Worm (Caenorhabditis elegans) whole organism, L3 larva: ENCODE data around the gene F39E9.6.
A peak's percentile ranks its signal among the peaks of the same experiment; 100 is the strongest.

Source experiments
- R02D3.7 ChIP-seq: fragments of 150-350 bp; optimal IDR thresholded peaks from 2 replicates; lab custom pipeline; 2014; ENCODE audit warnings: missing biosample characterization, missing genetic modification characterization
- aly-2 ChIP-seq: fragments of 150-350 bp; optimal IDR thresholded peaks from 2 replicates; lab custom pipeline; 2014; ENCODE audit warnings: missing biosample characterization, missing genetic modification characterization
- ceh-16 ChIP-seq: sonication (generic microtip); optimal IDR thresholded peaks from 2 replicates; lab custom pipeline; 2017; ENCODE audit warnings: missing biosample characterization, missing genetic modification characterization
- ceh-28 ChIP-seq: fragments of 150-350 bp; optimal IDR thresholded peaks from 2 replicates; lab custom pipeline; 2014; ENCODE audit warnings: missing biosample characterization, missing genetic modification reagents, missing genetic modification characterization
- ceh-9 ChIP-seq: sonication (generic microtip); optimal IDR thresholded peaks from 2 replicates; lab custom pipeline; 2018; ENCODE audit warnings: missing biosample characterization, missing genetic modification characterization
- daf-12 ChIP-seq: fragments of 150-350 bp; optimal IDR thresholded peaks from 2 replicates; lab custom pipeline; 2014; ENCODE audit warnings: missing biosample characterization, missing genetic modification reagents, missing genetic modification characterization
- egl-5 ChIP-seq: fragments of 150-350 bp; optimal IDR thresholded peaks from 2 replicates; lab custom pipeline; 2017; ENCODE audit warnings: missing biosample characterization, missing genetic modification reagents, missing genetic modification characterization, inconsistent platforms
- elt-1 ChIP-seq: fragments of 150-350 bp; optimal IDR thresholded peaks from 2 replicates; lab custom pipeline; 2014; ENCODE audit warnings: missing biosample characterization, missing genetic modification characterization
- elt-2 ChIP-seq: sonication (generic microtip); optimal IDR thresholded peaks from 2 replicates; lab custom pipeline; 2016; ENCODE audit warnings: missing genetic modification reagents, mild to moderate bottlenecking, missing genetic modification characterization, missing compliant biosample characterization
- elt-3 ChIP-seq, 3 experiments: fragments of 150-350 bp in 1 of 3; sonication (generic microtip) in 2 of 3; optimal IDR thresholded peaks; 2 replicates in 2 of 3; 4 replicates in 1 of 3; lab custom pipeline; 2014 to 2017; ENCODE audit warnings: missing biosample characterization in 3 of 3, missing genetic modification characterization in 3 of 3
- eor-1 ChIP-seq, 2 experiments: fragments of 150-350 bp; optimal IDR thresholded peaks; 2 replicates each; lab custom pipeline; 2014 to 2018; ENCODE audit warnings: missing biosample characterization in 2 of 2, missing genetic modification characterization in 2 of 2
- fkh-2 ChIP-seq: fragments of 150-350 bp; optimal IDR thresholded peaks from 2 replicates; lab custom pipeline; 2014; ENCODE audit warnings: missing biosample characterization, missing genetic modification reagents, missing genetic modification characterization
- fos-1 ChIP-seq: fragments of 150-350 bp; optimal IDR thresholded peaks from 2 replicates; lab custom pipeline; 2014; ENCODE audit warnings: missing biosample characterization, missing genetic modification characterization
- hmg-11 ChIP-seq: sonication (generic microtip); optimal IDR thresholded peaks from 2 replicates; lab custom pipeline; 2016; ENCODE audit warnings: missing genetic modification characterization, missing compliant biosample characterization
- lin-39 ChIP-seq: fragments of 150-350 bp; optimal IDR thresholded peaks from 2 replicates; lab custom pipeline; 2018; ENCODE audit warnings: missing biosample characterization, missing genetic modification reagents, missing genetic modification characterization
- lsy-12 ChIP-seq: sonication (generic microtip); optimal IDR thresholded peaks from 2 replicates; lab custom pipeline; 2016; ENCODE audit warnings: mild to moderate bottlenecking, missing genetic modification characterization, missing compliant biosample characterization
- mdl-1 ChIP-seq: fragments of 150-350 bp; optimal IDR thresholded peaks from 2 replicates; lab custom pipeline; 2014; ENCODE audit warnings: missing biosample characterization, missing genetic modification characterization
- nfya-1 ChIP-seq: sonication (generic microtip); optimal IDR thresholded peaks from 2 replicates; lab custom pipeline; 2017; ENCODE audit warnings: missing genetic modification characterization, mild to moderate bottlenecking, missing compliant biosample characterization, antibody characterized with exemption, moderate library complexity; ENCODE audit not compliant: insufficient read depth
- nhr-11 ChIP-seq: fragments of 150-350 bp; optimal IDR thresholded peaks from 2 replicates; lab custom pipeline; 2014; ENCODE audit warnings: missing biosample characterization, missing genetic modification characterization
- nhr-12 ChIP-seq: fragments of 150-350 bp; optimal IDR thresholded peaks from 2 replicates; lab custom pipeline; 2014; ENCODE audit warnings: missing biosample characterization, missing genetic modification characterization
- nhr-23 ChIP-seq: fragments of 150-350 bp; optimal IDR thresholded peaks from 2 replicates; lab custom pipeline; 2014; ENCODE audit warnings: missing biosample characterization, missing genetic modification reagents, missing genetic modification characterization
- nhr-25 ChIP-seq: sonication (generic microtip); optimal IDR thresholded peaks from 2 replicates; lab custom pipeline; 2017; ENCODE audit warnings: missing biosample characterization, missing genetic modification characterization
- nhr-28 ChIP-seq: fragments of 150-350 bp; optimal IDR thresholded peaks from 2 replicates; lab custom pipeline; 2014; ENCODE audit warnings: missing biosample characterization, missing genetic modification characterization
- nhr-43 ChIP-seq: sonication (generic microtip); optimal IDR thresholded peaks from 2 replicates; lab custom pipeline; 2016; ENCODE audit warnings: mild to moderate bottlenecking, missing genetic modification characterization, missing compliant biosample characterization; ENCODE audit not compliant: poor library complexity, severe bottlenecking
- nhr-67 ChIP-seq: fragments of 150-350 bp; optimal IDR thresholded peaks from 2 replicates; lab custom pipeline; 2014; ENCODE audit warnings: missing biosample characterization, missing genetic modification characterization
- nhr-76 ChIP-seq: fragments of 150-350 bp; sonication (generic microtip); optimal IDR thresholded peaks from 5 replicates; lab custom pipeline; 2014; ENCODE audit warnings: missing biosample characterization, missing genetic modification characterization
- nhr-77 ChIP-seq: fragments of 150-350 bp; optimal IDR thresholded peaks from 2 replicates; lab custom pipeline; 2014; ENCODE audit warnings: missing biosample characterization, missing genetic modification characterization
- pha-4 ChIP-seq: fragments of 150-350 bp; optimal IDR thresholded peaks from 2 replicates; lab custom pipeline; 2014; ENCODE audit warnings: missing biosample characterization, missing genetic modification reagents, missing genetic modification characterization
- sea-2 ChIP-seq: fragments of 150-350 bp; sonication (generic microtip); optimal IDR thresholded peaks from 4 replicates; lab custom pipeline; 2014; ENCODE audit warnings: missing biosample characterization, missing genetic modification reagents, missing genetic modification characterization
- skn-1 ChIP-seq: fragments of 150-350 bp; optimal IDR thresholded peaks from 2 replicates; lab custom pipeline; 2014; ENCODE audit warnings: missing biosample characterization, missing genetic modification characterization
- snpc-4 ChIP-seq: fragments of 150-350 bp; optimal IDR thresholded peaks from 2 replicates; lab custom pipeline; 2014; ENCODE audit warnings: missing biosample characterization, missing genetic modification characterization
- zag-1 ChIP-seq: fragments of 150-350 bp; optimal IDR thresholded peaks from 2 replicates; lab custom pipeline; 2014; ENCODE audit warnings: missing biosample characterization, missing genetic modification characterization

F39E9.6 gene

ce11 chrII:3340251-3340650 lies 26.9 kb upstream of the F39E9.6 start, which contains the start of gene F14D2.5:
Gene F14D2.5, plus strand, starts transcription at chrII:3340551.
- TF ChIP-seq elt-3 (tag; optimal IDR thresholded peaks at IDR 0.05; lab: Kevin White, UChicago), result no peak
- TF ChIP-seq fkh-2 (tag; lab: Kevin White, UChicago), result no peak
- TF ChIP-seq sea-2 (GFP tag; lab: Kevin White, UChicago), result no peak
- TF ChIP-seq nhr-77, result no peak
- TF ChIP-seq elt-1 (tag; lab: Kevin White, UChicago), result no peak
- TF ChIP-seq nhr-28, result no peak
- TF ChIP-seq hmg-11 (tag; lab: Kevin White, UChicago), result no peak
- no peak for TF ChIP-seq nhr-67
- no peak for TF ChIP-seq lsy-12 (tag; lab: Kevin White, UChicago)
- TF ChIP-seq nhr-11, result no peak
- TF ChIP-seq nhr-23 (tag; lab: Kevin White, UChicago), result no peak
- TF ChIP-seq pha-4 (tag; lab: Kevin White, UChicago), result no peak
- no peak for TF ChIP-seq nfya-1 (tag; lab: Kevin White, UChicago)
- TF ChIP-seq nhr-12 (tag; lab: Kevin White, UChicago), result no peak
- TF ChIP-seq, all 47 proteins: peak for 0

- no peak for TF ChIP-seq nhr-12 (tag; lab: Kevin White, UChicago)
Measured at ce11 chrII:3338556-3338955, 25.2 kb upstream of the F39E9.6 start, which contains the start of gene F14D2.7. Gene F14D2.7, minus strand, starts transcription at chrII:3338656.

- no peak for TF ChIP-seq ceh-28 (tag; lab: Kevin White, UChicago)
- no peak for TF ChIP-seq nhr-76 (tag; lab: Kevin White, UChicago)
- TF ChIP-seq R02D3.7 (tag; lab: Kevin White, UChicago), result no peak
- TF ChIP-seq zag-1 (tag; lab: Kevin White, UChicago), result no peak
- no peak for TF ChIP-seq daf-12 (tag; lab: Kevin White, UChicago)
- no peak for TF ChIP-seq nfya-1 (tag; lab: Kevin White, UChicago)
- no peak for TF ChIP-seq nhr-43
- TF ChIP-seq elt-2, result no peak
- no peak for TF ChIP-seq aly-2 (tag; lab: Kevin White, UChicago)
- no peak for TF ChIP-seq nhr-67
- TF ChIP-seq elt-3 (tag; optimal IDR thresholded peaks at IDR 0.05; lab: Kevin White, UChicago), result no peak
- no peak for TF ChIP-seq eor-1 (tag; optimal IDR thresholded peaks at IDR 0.05; lab: Kevin White, UChicago)
- no peak for TF ChIP-seq nhr-12 (tag; lab: Kevin White, UChicago)
- no peak for TF ChIP-seq skn-1 (tag; lab: Kevin White, UChicago)
- no peak for TF ChIP-seq fos-1 (tag; lab: Kevin White, UChicago)
- no peak for TF ChIP-seq mdl-1
- no peak for TF ChIP-seq nhr-11
Measured at ce11 chrII:3337039-3337438, 23.7 kb upstream of the F39E9.6 start, which contains the start of gene F14D2.19. Gene F14D2.19, minus strand, starts transcription at chrII:3337139.

DNA sequence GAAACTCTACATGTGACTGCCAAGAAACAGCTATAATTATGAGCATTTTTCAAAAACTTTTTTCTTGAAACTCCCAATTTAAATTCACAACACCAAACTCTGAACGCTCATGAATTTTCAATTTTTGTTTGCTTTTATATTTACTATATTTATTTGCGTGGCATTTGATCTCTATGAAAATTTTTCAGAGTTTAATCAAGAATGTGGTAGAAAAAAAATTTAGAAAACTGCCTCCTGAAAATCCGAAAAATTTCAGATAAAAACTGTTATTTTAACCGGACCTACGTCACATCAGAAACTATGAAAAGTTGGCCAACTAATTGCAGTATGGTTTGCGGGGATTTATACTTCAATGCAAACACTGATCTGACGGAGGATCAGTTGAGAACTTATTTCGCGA lies 18.7 kb upstream of the F39E9.6 start, which contains the start of gene irld-27:
Gene irld-27, plus strand, starts transcription at position 301 of the 400 bp plus-strand sequence.
- no peak for TF ChIP-seq elt-2
- TF ChIP-seq fkh-2 (tag; lab: Kevin White, UChicago), result no peak
- no peak for TF ChIP-seq egl-5

- TF ChIP-seq snpc-4 (tag; lab: Kevin White, UChicago) (no peak), ceh-9 (no peak), sea-2 (GFP tag; lab: Kevin White, UChicago) (no peak), nhr-77 (no peak), ceh-16 (tag; lab: Kevin White, UChicago) (no peak), nhr-76 (tag; lab: Kevin White, UChicago) (no peak), aly-2 (tag; lab: Kevin White, UChicago) (no peak), nhr-43 (no peak), nhr-25 (tag; lab: Kevin White, UChicago) (no peak), lin-39 (tag; lab: Kevin White, UChicago) (no peak), nhr-11 (no peak), R02D3.7 (tag; lab: Kevin White, UChicago) (no peak)
Measured at ce11 chrII:3327104-3327503, 13.8 kb upstream of the F39E9.6 start, which contains the start of gene Y46D2A.3. Gene Y46D2A.3, minus strand, starts transcription at chrII:3327204.

DNA sequence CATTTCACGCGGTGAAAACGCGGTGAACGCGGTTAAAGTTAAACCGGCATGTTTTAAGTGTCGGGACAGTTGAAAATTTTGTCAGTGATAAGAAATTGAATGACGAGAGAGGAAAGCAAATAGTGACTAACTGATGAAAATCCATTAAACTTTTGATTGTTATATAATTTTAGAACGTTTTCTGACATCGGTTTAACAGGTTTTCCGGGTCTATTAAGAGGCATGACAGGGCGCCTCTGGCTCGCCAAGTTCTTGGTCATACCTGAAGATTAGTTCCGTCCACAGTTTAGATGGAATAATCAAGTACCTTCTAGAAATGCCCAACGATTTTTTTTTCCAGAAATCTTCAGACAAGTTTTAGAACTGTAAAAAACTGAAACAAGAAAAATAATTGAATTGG lies 9.8 kb upstream of the F39E9.6 start, which contains the start of gene Y46D2A.2:
Gene Y46D2A.2, minus strand, starts transcription at position 101 of the 400 bp plus-strand sequence.
- TF ChIP-seq elt-2, result peak; percentile 28
- no peak for TF ChIP-seq egl-5
